Worm (Caenorhabditis elegans) whole organism, mixed stage, embryonic: Measurements from ENCODE around the gene mttu-1.

ENCODE experiments used
- lsy-2 ChIP-seq: fragments of 150-350 bp; optimal IDR thresholded peaks from 2 replicates; lab custom pipeline; 2014; ENCODE audit warnings: missing biosample characterization, missing genetic modification characterization
- mab-5 ChIP-seq: fragments of 150-350 bp; optimal IDR thresholded peaks from 2 replicates; lab custom pipeline; 2014; ENCODE audit warnings: missing biosample characterization, missing genetic modification characterization
- mep-1 ChIP-seq: fragments of 150-350 bp; optimal IDR thresholded peaks from 2 replicates; lab custom pipeline; 2017; ENCODE audit warnings: missing biosample characterization, missing genetic modification reagents, missing genetic modification characterization, inconsistent platforms
- nhr-2 ChIP-seq: fragments of 150-350 bp; optimal IDR thresholded peaks from 2 replicates; lab custom pipeline; 2014; ENCODE audit warnings: missing biosample characterization, missing genetic modification characterization
- nhr-76 ChIP-seq: sonication (generic microtip); optimal IDR thresholded peaks from 2 replicates; lab custom pipeline; 2017; ENCODE audit warnings: missing biosample characterization, missing genetic modification characterization
- zip-8 ChIP-seq: fragments of 150-350 bp; optimal IDR thresholded peaks from 2 replicates; lab custom pipeline; 2014; ENCODE audit warnings: missing biosample characterization, missing genetic modification characterization
- ztf-11 ChIP-seq: fragments of 150-350 bp; optimal IDR thresholded peaks from 2 replicates; lab custom pipeline; 2014; ENCODE audit warnings: missing biosample characterization, missing genetic modification characterization

ce11 chrIV:11332751-11333150, 36.1 kb upstream of the mttu-1 start, which contains the start of gene sart-3:
- no peak for TF ChIP-seq ztf-11 (tag; lab: Kevin White, UChicago)
- no peak for TF ChIP-seq mab-5 (tag; lab: Kevin White, UChicago)
- TF ChIP-seq nhr-76 (tag; lab: Kevin White, UChicago) = no peak
- no peak for TF ChIP-seq lsy-2 (tag; lab: Kevin White, UChicago)
- no peak for TF ChIP-seq nhr-2 (tag; lab: Kevin White, UChicago)
- TF ChIP-seq mep-1 (tag; lab: Kevin White, UChicago) = no peak
- TF ChIP-seq zip-8 = no peak
